Worm (Caenorhabditis elegans): ENCODE results near the gene nex-2.

- no peak for TF ChIP-seq B0310.2 (tag; optimal IDR thresholded peaks at IDR 0.05)
- no peak for TF ChIP-seq F13C5.2 (tag; optimal IDR thresholded peaks at IDR 0.05)
- no peak for TF ChIP-seq ama-1 (optimal IDR thresholded peaks at IDR 0.05)
Observed at ce11 chrIII:10306049-10306448, 24.2 kb downstream of the nex-2 start, which contains the start of gene T07A5.1.
